Fruit fly (Drosophila melanogaster) whole organism, embryonic: Measurements from ENCODE around the gene Cyp4ac1.

Experiments
- CG10209 ChIP-seq: fragments of 200-800 bp; sonication (Bioruptor generic); optimal IDR thresholded peaks from 3 replicates; lab custom pipeline; 2017; ENCODE audit warnings: missing biosample characterization, mild to moderate bottlenecking, missing genetic modification characterization, missing genetic modification reagents
- CG14965 ChIP-seq: fragments of 200-800 bp; sonication (Bioruptor generic); optimal IDR thresholded peaks from 2 replicates; lab custom pipeline; 2016; ENCODE audit warnings: missing biosample characterization, missing genetic modification characterization, borderline replicate concordance
- CG30020 ChIP-seq: fragments of 200-800 bp; optimal IDR thresholded peaks from 2 replicates; lab custom pipeline; 2019; ENCODE audit warnings: missing biosample characterization, mild to moderate bottlenecking, missing genetic modification characterization, moderate library complexity
- Xrp1 ChIP-seq: fragments of 200-800 bp; sonication (Bioruptor generic); IDR thresholded peaks from 2 replicates; pipeline ENCODE4 v1.3.6; 2022; ENCODE audit warnings: missing biosample characterization, missing genetic modification characterization
- bab2 ChIP-seq: fragments of 200-800 bp; sonication (Bioruptor generic); optimal IDR thresholded peaks from 2 replicates; lab custom pipeline; 2016; ENCODE audit warnings: missing biosample characterization, missing genetic modification characterization
- esg ChIP-seq: fragments of 200-800 bp; sonication (Bioruptor generic); conservative IDR thresholded peaks from 2 replicates; pipeline ENCODE4 v1.3.6; 2022; ENCODE audit warnings: missing biosample characterization, missing genetic modification characterization
- kay ChIP-seq: fragments of 200-800 bp; sonication (Bioruptor generic); optimal IDR thresholded peaks from 2 replicates; lab custom pipeline; 2016; ENCODE audit warnings: missing biosample characterization, missing genetic modification characterization
- kni ChIP-seq: fragments of 200-800 bp; sonication (Bioruptor generic); optimal IDR thresholded peaks from 3 replicates; lab custom pipeline; 2017; ENCODE audit warnings: mild to moderate bottlenecking, missing biosample characterization, missing genetic modification reagents, missing genetic modification characterization
- lov ChIP-seq, 2 experiments: fragments of 200-800 bp in 1 of 2; fragments of >200 bp in 1 of 2; sonication (Bioruptor generic) in 1 of 2; IDR thresholded peaks in 1 of 2; optimal IDR thresholded peaks in 1 of 2; 2 replicates in 1 of 2; 3 replicates in 1 of 2; pipeline versions ENCODE4 v1.3.6 to Lab custom; 2017 to 2022; ENCODE audit warnings: missing biosample characterization in 1 of 2, missing genetic modification characterization in 1 of 2
- row ChIP-seq: fragments of 200-800 bp; sonication (Bioruptor generic); IDR thresholded peaks from 3 replicates; pipeline ENCODE4 v1.3.6; 2022; ENCODE audit warnings: missing biosample characterization, missing genetic modification characterization
- sc ChIP-seq, 3 experiments: fragments of >200 bp in 2 of 3; fragments of 200-800 bp in 1 of 3; sonication (Bioruptor generic) in 1 of 3; optimal IDR thresholded peaks; 2 replicates in 2 of 3; 3 replicates in 1 of 3; lab custom pipeline; 2017; ENCODE audit warnings: mild to moderate bottlenecking in 1 of 3, missing biosample characterization in 1 of 3, missing genetic modification characterization in 1 of 3, missing genetic modification reagents in 1 of 3

DNA sequence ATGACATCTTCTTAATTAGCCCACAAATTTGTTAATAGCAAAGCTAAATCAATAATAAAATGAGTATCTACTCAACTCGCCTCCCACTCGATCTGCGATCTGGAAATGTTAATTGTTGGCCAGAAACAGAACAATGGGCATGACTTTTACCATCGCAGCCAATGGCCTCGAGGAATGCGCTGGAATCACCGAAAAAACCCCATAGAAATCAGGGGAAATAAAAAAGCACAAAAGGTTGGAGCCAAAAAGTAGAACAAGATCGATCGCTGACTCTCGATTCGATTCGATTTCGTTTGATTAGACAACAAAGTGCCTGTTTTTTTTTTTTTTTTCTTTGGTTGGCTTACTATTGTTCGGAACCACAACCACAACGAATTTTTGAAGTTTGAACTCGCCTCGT lies 15.2 kb upstream of the Cyp4ac1 start:
- TF ChIP-seq bab2 (GFP tag; lab: Kevin White, UChicago) (no peak), kay (GFP tag; lab: Kevin White, UChicago) (no peak), sc (optimal IDR thresholded peaks at IDR 0.05; lab: Kevin White, UChicago) (no peak), sc (GFP tag; optimal IDR thresholded peaks at IDR 0.05; lab: Kevin White, UChicago) (no peak), esg (GFP tag; lab: Robert Waterston, UW) (no peak), Xrp1 (no peak), CG14965 (GFP tag; lab: Kevin White, UChicago) (no peak), lov (optimal IDR thresholded peaks at IDR 0.05; lab: Kevin White, UChicago) (no peak), lov (GFP tag; IDR thresholded peaks at IDR 0.05; lab: Robert Waterston, UW) (no peak), row (no peak), CG30020 (tag; lab: Kevin White, UChicago) (no peak), CG10209 (GFP tag; lab: Kevin White, UChicago) (no peak), kni (no peak)
